Fruit fly (Drosophila melanogaster): ENCODE measurements around the gene CtsB.

CtsB gene

dm6 chrX:13739411-13739888 is 42.5 kb downstream of the CtsB start, which contains the start of gene CG11151 (continued):
- TF ChIP-seq inv (GFP tag; IDR thresholded peaks at IDR 0.05; ENCODE audit: partially characterized antibody) (peak; percentile 57), D19B (GFP tag; optimal IDR thresholded peaks at IDR 0.05) (peak; percentile 90), CG17385 (GFP tag; optimal IDR thresholded peaks at IDR 0.05) (peak; percentile 95), CG32767 (GFP tag; IDR thresholded peaks at IDR 0.05) (peak; percentile 95), Dll (GFP tag; IDR thresholded peaks at IDR 0.05; ENCODE audit: partially characterized antibody) (peak; percentile 59; the same call in 1 of the 4 replicates), CG7963 (GFP tag; IDR thresholded peaks at IDR 0.05; ENCODE audit: partially characterized antibody) (peak; percentile 50; the same call in 2 of the 3 replicates), CG34422 (GFP tag; IDR thresholded peaks at IDR 0.05) (peak; percentile 94), CG7556 (GFP tag; optimal IDR thresholded peaks at IDR 0.05) (peak; percentile 96), Bdp1 (GFP tag; optimal IDR thresholded peaks at IDR 0.05) (peak; percentile 92), chif (GFP tag; optimal IDR thresholded peaks at IDR 0.05) (peak; percentile 96 to 98), Sox100B (GFP tag; optimal IDR thresholded peaks at IDR 0.05) (peak; percentile 94), CG8089 (GFP tag; optimal IDR thresholded peaks at IDR 0.05) (peak; percentile 96), Mrtf (GFP tag; IDR thresholded peaks at IDR 0.05) (peak; percentile 93), CG11723 (GFP tag; optimal IDR thresholded peaks at IDR 0.05) (peak; percentile 96), sima (GFP tag; optimal IDR thresholded peaks at IDR 0.05) (peak; percentile 89), CG8924 (tag; optimal IDR thresholded peaks at IDR 0.05) (peak; percentile 98), peb (GFP tag; IDR thresholded peaks at IDR 0.05) (peak; percentile 93), lilli (GFP tag; optimal IDR thresholded peaks at IDR 0.05) (peak; percentile 98), Med (GFP tag) (peak; percentile 100), CG10565 (GFP tag; optimal IDR thresholded peaks at IDR 0.05) (peak; percentile 82), CG7271 (tag; optimal IDR thresholded peaks at IDR 0.05) (peak; percentile 86), sens (GFP tag) (peak; percentile 99), chm (GFP tag; IDR thresholded peaks at IDR 0.05) (peak; percentile 94), gem (tag; optimal IDR thresholded peaks at IDR 0.05) (peak; percentile 99), CG32772 (GFP tag; IDR thresholded peaks at IDR 0.05) (peak; percentile 94), sens-2 (GFP tag; IDR thresholded peaks at IDR 0.05) (peak; percentile 87), wek (GFP tag; optimal IDR thresholded peaks at IDR 0.05) (peak; percentile 92), sd (tag; optimal IDR thresholded peaks at IDR 0.05) (peak; percentile 83), HmgZ (tag; optimal IDR thresholded peaks at IDR 0.05) (peak; percentile 97), CG9437 (GFP tag; optimal IDR thresholded peaks at IDR 0.05) (peak; percentile 91), lov (optimal IDR thresholded peaks at IDR 0.05) (no peak), lov (GFP tag; IDR thresholded peaks at IDR 0.05) (peak; percentile 91), ATbp (GFP tag; optimal IDR thresholded peaks at IDR 0.05) (peak; percentile 96), croc (GFP tag; conservative IDR thresholded peaks at IDR 0.05) (peak; percentile 90), CG34376 (GFP tag; optimal IDR thresholded peaks at IDR 0.05) (peak; percentile 97), CG4282 (GFP tag; optimal IDR thresholded peaks at IDR 0.05) (peak; percentile 98), Dip2 (GFP tag; IDR thresholded peaks at IDR 0.05) (peak; percentile 19; the same call in 1 of the 2 replicates), Lhr (GFP tag; optimal IDR thresholded peaks at IDR 0.05) (peak; percentile 87), kay (GFP tag; optimal IDR thresholded peaks at IDR 0.05) (peak; percentile 91), Nf-YA (GFP tag; IDR thresholded peaks at IDR 0.05) (peak; percentile 91), az2 (GFP tag; optimal IDR thresholded peaks at IDR 0.05) (peak; percentile 97), CG15011 (GFP tag; optimal IDR thresholded peaks at IDR 0.05) (peak; percentile 93), ash1 (GFP tag; optimal IDR thresholded peaks at IDR 0.05) (peak; percentile 82), CG15601 (tag; optimal IDR thresholded peaks at IDR 0.05) (peak; percentile 95), repo (GFP tag; optimal IDR thresholded peaks at IDR 0.05) (peak; percentile 95), Abd-B (GFP tag; optimal IDR thresholded peaks at IDR 0.05) (peak; percentile 95), dpn (GFP tag; optimal IDR thresholded peaks at IDR 0.05) (peak; percentile 97), Dref (GFP tag; IDR thresholded peaks at IDR 0.05) (peak; percentile 31; the same call in 1 of the 2 replicates), Neu2 (GFP tag; optimal IDR thresholded peaks at IDR 0.05; ENCODE audit: borderline replicate concordance) (peak; percentile 91), NfI (GFP tag; optimal IDR thresholded peaks at IDR 0.05) (peak; percentile 96)
